Fruit fly (Drosophila melanogaster) whole organism, prepupa: ENCODE results near the gene Sec15.

ENCODE experiments used
- CG1621 ChIP-seq: fragments of 200-800 bp; sonication (Bioruptor generic); optimal IDR thresholded peaks from 3 replicates; lab custom pipeline; 2018; ENCODE audit warnings: missing biosample characterization, mild to moderate bottlenecking, missing genetic modification characterization
- CG3032 ChIP-seq: fragments of 200-800 bp; optimal IDR thresholded peaks from 2 replicates; lab custom pipeline; 2019; ENCODE audit warnings: missing biosample characterization, mild to moderate bottlenecking, missing genetic modification characterization, moderate library complexity
- Eip78C ChIP-seq: fragments of 200-800 bp; sonication (Bioruptor generic); peaks from one replicate; lab custom pipeline; 2016; ENCODE audit warnings: missing biosample characterization, missing genetic modification characterization
- Eip93F ChIP-seq: fragments of 200-800 bp; sonication (Bioruptor generic); optimal IDR thresholded peaks from 2 replicates; lab custom pipeline; 2016; ENCODE audit warnings: missing biosample characterization, mild to moderate bottlenecking, missing genetic modification characterization
- Sox15 ChIP-seq: fragments of 200-800 bp; sonication (Bioruptor generic); optimal IDR thresholded peaks from 3 replicates; lab custom pipeline; 2016; ENCODE audit warnings: missing biosample characterization, missing genetic modification characterization
- esn ChIP-seq: fragments of 200-800 bp; sonication (Bioruptor generic); optimal IDR thresholded peaks from 2 replicates; lab custom pipeline; 2016; ENCODE audit warnings: missing biosample characterization, mild to moderate bottlenecking, missing genetic modification characterization, moderate library complexity

DNA sequence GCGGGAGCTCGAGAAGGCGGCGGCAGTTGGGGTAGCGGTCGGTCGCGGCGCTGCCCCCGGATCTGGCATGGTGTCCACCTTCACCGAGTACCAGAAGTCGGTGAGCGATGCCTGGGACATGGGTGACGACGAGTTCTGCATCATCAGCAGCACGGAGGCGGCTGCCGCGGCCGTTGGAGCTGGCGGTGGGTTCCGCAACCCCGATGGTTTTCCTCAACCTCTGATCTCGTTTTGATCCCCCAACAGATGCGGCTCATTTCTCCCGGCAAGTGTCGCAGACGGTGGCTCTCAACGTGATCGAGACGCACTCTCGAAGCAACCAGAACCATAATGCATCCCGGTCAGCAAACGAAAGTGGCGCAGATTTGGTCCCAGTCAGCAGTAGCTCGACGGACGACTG is 5.3 kb downstream of the Sec15 start:
- no peak for TF ChIP-seq Eip78C (GFP tag; lab: Kevin White, UChicago)
- TF ChIP-seq CG3032, result no peak
- TF ChIP-seq CG1621 (tag; lab: Kevin White, UChicago), result no peak
- TF ChIP-seq esn (GFP tag; lab: Kevin White, UChicago), result no peak
- TF ChIP-seq Eip93F (GFP tag; lab: Kevin White, UChicago), result no peak
- TF ChIP-seq Sox15, result no peak
